Worm (Caenorhabditis elegans): Measurements from ENCODE around the gene K01A2.5.

DNA sequence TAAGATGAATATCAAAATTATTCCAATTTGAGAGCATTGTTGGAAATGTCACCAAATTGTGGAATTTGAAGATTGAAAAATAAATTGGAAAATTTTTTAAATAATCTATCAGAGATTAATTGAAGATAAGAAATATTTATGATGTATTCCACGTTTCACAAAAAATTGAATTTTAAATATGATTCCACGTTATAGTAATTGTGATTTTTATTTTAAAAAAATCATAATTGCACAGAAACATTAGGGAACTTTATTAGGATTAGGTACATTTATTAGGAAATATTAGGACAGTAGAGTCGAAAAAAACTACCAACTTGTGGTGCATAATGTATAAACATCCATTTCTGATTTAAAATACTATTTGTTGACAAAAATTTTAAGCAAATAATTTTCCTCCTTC lies 6.5 kb upstream of the K01A2.5 start, which contains the start of gene B0432.11:
- TF ChIP-seq nhr-28 (tag; optimal IDR thresholded peaks at IDR 0.05) (no peak), nhr-12 (tag; optimal IDR thresholded peaks at IDR 0.05) (no peak), pha-4 (tag; optimal IDR thresholded peaks at IDR 0.05) (no peak), snpc-4 (tag; optimal IDR thresholded peaks at IDR 0.05) (no peak), unc-62 (GFP tag; optimal IDR thresholded peaks at IDR 0.05) (no peak), lsy-2 (tag; optimal IDR thresholded peaks at IDR 0.05) (no peak), lin-13 (tag; optimal IDR thresholded peaks at IDR 0.05) (no peak), flh-1 (GFP tag; optimal IDR thresholded peaks at IDR 0.05) (no peak), ztf-11 (tag; optimal IDR thresholded peaks at IDR 0.05) (no peak), tbx-8 (GFP tag; optimal IDR thresholded peaks at IDR 0.05) (no peak), nhr-237 (tag; optimal IDR thresholded peaks at IDR 0.05) (no peak), nhr-2 (tag; optimal IDR thresholded peaks at IDR 0.05) (no peak), zip-8 (tag; optimal IDR thresholded peaks at IDR 0.05) (no peak), unc-39 (tag; optimal IDR thresholded peaks at IDR 0.05) (no peak)

Measured in whole organism, mixed stage, embryonic.